Worm (Caenorhabditis elegans) whole organism, early embryonic: ENCODE measurements around the gene ify-1.

ENCODE experiments used
- B0310.2 ChIP-seq: sonication (generic microtip); optimal IDR thresholded peaks from 2 replicates; lab custom pipeline; 2016; ENCODE audit warnings: mild to moderate bottlenecking, missing genetic modification characterization, missing compliant biosample characterization
- F13C5.2 ChIP-seq: sonication (generic microtip); optimal IDR thresholded peaks from 2 replicates; lab custom pipeline; 2017; ENCODE audit warnings: mild to moderate bottlenecking, missing genetic modification characterization, inconsistent platforms, missing compliant biosample characterization
- ama-1 ChIP-seq: fragments of 150-350 bp; optimal IDR thresholded peaks from 2 replicates; lab custom pipeline; 2014
- ceh-36 ChIP-seq: sonication (generic microtip); optimal IDR thresholded peaks from 2 replicates; lab custom pipeline; 2016; ENCODE audit warnings: missing genetic modification characterization, inconsistent platforms, missing compliant biosample characterization
- ets-7 ChIP-seq: sonication (generic microtip); optimal IDR thresholded peaks from 2 replicates; lab custom pipeline; 2016; ENCODE audit warnings: missing genotype, missing genetic modification characterization, missing compliant biosample characterization
- flt-1 ChIP-seq: fragments of 200-800 bp; sonication (Bioruptor generic); IDR thresholded peaks from 2 replicates; pipeline ENCODE4 v1.3.6; 2022; ENCODE audit warnings: missing genetic modification characterization, missing compliant biosample characterization
- hmbx-1 ChIP-seq: sonication (generic microtip); optimal IDR thresholded peaks from 2 replicates; lab custom pipeline; 2016; ENCODE audit warnings: mild to moderate bottlenecking, missing genetic modification characterization, missing compliant biosample characterization
- hmg-4 ChIP-seq: fragments of 200-800 bp; sonication (Bioruptor generic); optimal IDR thresholded peaks from 2 replicates; lab custom pipeline; 2018; ENCODE audit warnings: mild to moderate bottlenecking, missing genetic modification characterization, missing compliant biosample characterization
- hnd-1 ChIP-seq: sonication (generic microtip); optimal IDR thresholded peaks from 2 replicates; lab custom pipeline; 2016; ENCODE audit warnings: missing genetic modification characterization, missing compliant biosample characterization
- pes-1 ChIP-seq: fragments of 200-800 bp; sonication (Bioruptor generic); IDR thresholded peaks from 2 replicates; pipeline ENCODE4 v1.3.6; 2022; ENCODE audit warnings: missing genetic modification reagents, missing genetic modification characterization, missing compliant biosample characterization
- scrt-1 ChIP-seq: fragments of 200-800 bp; sonication (Bioruptor generic); IDR thresholded peaks from 2 replicates; pipeline ENCODE4 v1.3.6; 2022; ENCODE audit warnings: missing genetic modification characterization, missing compliant biosample characterization
- tbx-37 ChIP-seq: fragments of 200-800 bp; sonication (Bioruptor generic); conservative IDR thresholded peaks from 2 replicates; pipeline ENCODE4 v1.3.6; 2022; ENCODE audit warnings: missing genetic modification reagents, missing genetic modification characterization, missing compliant biosample characterization

ce11 chrII:5036128-5036527 is 18.9 kb downstream of the ify-1 start, which contains the start of gene lrr-1:
- TF ChIP-seq flt-1 (GFP tag; lab: Robert Waterston, UW): no peak
- TF ChIP-seq hnd-1 (tag; lab: Kevin White, UChicago): no peak
- TF ChIP-seq ama-1 (lab: Kevin White, UChicago): no peak
- TF ChIP-seq ceh-36 (tag; lab: Kevin White, UChicago): no peak
- no peak for TF ChIP-seq tbx-37 (GFP tag; lab: Robert Waterston, UW)
- no peak for TF ChIP-seq pes-1 (GFP tag; lab: Robert Waterston, UW)
- TF ChIP-seq F13C5.2 (tag; lab: Kevin White, UChicago): no peak
- no peak for TF ChIP-seq ets-7 (tag; lab: Kevin White, UChicago)
- no peak for TF ChIP-seq hmg-4 (GFP tag; lab: Kevin White, UChicago)
- TF ChIP-seq scrt-1 (GFP tag; lab: Robert Waterston, UW): no peak
- no peak for TF ChIP-seq hmbx-1 (tag; lab: Kevin White, UChicago)
- TF ChIP-seq B0310.2 (tag; lab: Kevin White, UChicago): no peak
